Worm (Caenorhabditis elegans): ENCODE results near the gene T06D4.6.

DNA sequence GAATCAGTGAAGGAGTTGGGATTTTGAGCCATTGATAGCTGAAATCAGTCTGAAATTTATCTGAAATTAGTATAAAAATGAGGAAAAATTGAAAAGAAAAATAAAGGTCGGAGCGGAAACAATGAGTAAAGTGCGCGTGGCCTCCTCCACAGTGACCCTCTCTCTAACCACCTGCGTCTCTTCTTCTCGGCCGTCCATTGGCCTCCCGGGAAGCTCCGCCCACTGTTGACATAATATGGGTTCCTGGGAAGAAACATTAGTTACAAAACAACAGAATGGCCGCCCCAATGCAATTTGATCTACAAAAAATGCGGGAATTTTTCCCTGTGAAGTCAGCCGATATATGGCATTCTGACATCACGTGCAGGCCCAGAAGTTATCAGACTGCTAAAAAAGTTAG, 17.3 kb downstream of the T06D4.6 start, which contains the start of gene Y49F6C.8:
- no peak for TF ChIP-seq ceh-36 (tag; optimal IDR thresholded peaks at IDR 0.05)
- TF ChIP-seq hnd-1 (tag; optimal IDR thresholded peaks at IDR 0.05): no peak
- no peak for TF ChIP-seq flt-1 (GFP tag; IDR thresholded peaks at IDR 0.05)
- TF ChIP-seq ama-1 (optimal IDR thresholded peaks at IDR 0.05): no peak
- no peak for TF ChIP-seq hmbx-1 (tag; optimal IDR thresholded peaks at IDR 0.05)
- TF ChIP-seq hmg-4 (GFP tag; optimal IDR thresholded peaks at IDR 0.05): no peak
- no peak for TF ChIP-seq F13C5.2 (tag; optimal IDR thresholded peaks at IDR 0.05)
- TF ChIP-seq aly-1 (tag; optimal IDR thresholded peaks at IDR 0.05): no peak
- TF ChIP-seq tra-4 (tag; optimal IDR thresholded peaks at IDR 0.05): no peak
- TF ChIP-seq scrt-1 (GFP tag; IDR thresholded peaks at IDR 0.05): no peak
- TF ChIP-seq pes-1 (GFP tag; IDR thresholded peaks at IDR 0.05): no peak
- no peak for TF ChIP-seq ets-7 (tag; optimal IDR thresholded peaks at IDR 0.05)
- no peak for TF ChIP-seq sea-1 (GFP tag; conservative IDR thresholded peaks at IDR 0.05)
- no peak for TF ChIP-seq B0310.2 (tag; optimal IDR thresholded peaks at IDR 0.05)
